Worm (Caenorhabditis elegans) whole organism, young adult: ENCODE measurements around the gene C09F5.3.

Experiments
- F10E7.11 ChIP-seq: sonication (generic microtip); optimal IDR thresholded peaks from 2 replicates; lab custom pipeline; 2017; ENCODE audit warnings: mild to moderate bottlenecking, missing genetic modification characterization, moderate library complexity, missing compliant biosample characterization
- F33H1.4 ChIP-seq: fragments of 200-800 bp; sonication (Bioruptor generic); IDR thresholded peaks from 2 replicates; pipeline ENCODE4 v1.3.6; 2022; ENCODE audit warnings: missing genetic modification reagents, missing genetic modification characterization, missing compliant biosample characterization
- F57C9.4 ChIP-seq: sonication (generic microtip); optimal IDR thresholded peaks from 2 replicates; lab custom pipeline; 2017; ENCODE audit warnings: mild to moderate bottlenecking, missing genetic modification characterization, missing compliant biosample characterization
- K12H6.12 ChIP-seq: fragments of 200-800 bp; sonication (Bioruptor generic); optimal IDR thresholded peaks from 2 replicates; lab custom pipeline; 2018; ENCODE audit warnings: mild to moderate bottlenecking, missing genetic modification characterization, missing compliant biosample characterization
- Y79H2A.3 ChIP-seq: fragments of 200-800 bp; sonication (Bioruptor generic); conservative IDR thresholded peaks from 2 replicates; pipeline ENCODE4 v1.3.6; 2022; ENCODE audit warnings: missing genetic modification reagents, missing genetic modification characterization, missing compliant biosample characterization
- akir-1 ChIP-seq: fragments of 200-800 bp; sonication (Bioruptor generic); optimal IDR thresholded peaks from 2 replicates; lab custom pipeline; 2018; ENCODE audit warnings: mild to moderate bottlenecking, missing genetic modification characterization, moderate library complexity, missing compliant biosample characterization
- ama-1 ChIP-seq, 3 experiments: fragments of 150-350 bp in 1 of 3; sonication (generic microtip) in 2 of 3; optimal IDR thresholded peaks; 2 replicates each; lab custom pipeline; 2014 to 2018; ENCODE audit warnings: missing biosample characterization in 2 of 3, missing genetic modification characterization in 2 of 3, missing genetic modification reagents in 2 of 3
- attf-5 ChIP-seq: fragments of 200-800 bp; sonication (Bioruptor generic); optimal IDR thresholded peaks from 2 replicates; lab custom pipeline; 2018; ENCODE audit warnings: mild to moderate bottlenecking, missing genetic modification characterization, missing compliant biosample characterization
- bed-2 ChIP-seq: fragments of 200-800 bp; sonication (Bioruptor generic); IDR thresholded peaks from 2 replicates; pipeline ENCODE4 v1.3.6; 2022; ENCODE audit warnings: missing genetic modification reagents, missing genetic modification characterization, missing compliant biosample characterization
- cebp-1 ChIP-seq, 2 experiments: fragments of 200-800 bp in 1 of 2; sonication (Bioruptor generic) in 1 of 2; sonication (generic microtip) in 1 of 2; IDR thresholded peaks in 1 of 2; optimal IDR thresholded peaks in 1 of 2; 2 replicates each; pipeline versions ENCODE4 v1.3.6 to Lab custom; 2017 to 2022; ENCODE audit warnings: missing compliant biosample characterization in 2 of 2, missing genetic modification characterization in 2 of 2, mild to moderate bottlenecking in 1 of 2, missing genetic modification reagents in 1 of 2, moderate library complexity in 1 of 2
- ceh-27 ChIP-seq: fragments of 200-800 bp; sonication (Bioruptor generic); optimal IDR thresholded peaks from 2 replicates; lab custom pipeline; 2018; ENCODE audit warnings: mild to moderate bottlenecking, missing genetic modification characterization, moderate library complexity, missing compliant biosample characterization
- ceh-40 ChIP-seq: fragments of 200-800 bp; sonication (Bioruptor generic); IDR thresholded peaks from 2 replicates; pipeline ENCODE4 v1.3.6; 2022; ENCODE audit warnings: missing genetic modification characterization, missing compliant biosample characterization
- ceh-79 ChIP-seq: sonication (generic microtip); optimal IDR thresholded peaks from 2 replicates; lab custom pipeline; 2017; ENCODE audit warnings: mild to moderate bottlenecking, missing genetic modification characterization, missing compliant biosample characterization
- chd-7 ChIP-seq: sonication (generic microtip); optimal IDR thresholded peaks from 2 replicates; lab custom pipeline; 2016; ENCODE audit warnings: mild to moderate bottlenecking, missing genetic modification characterization, moderate library complexity, missing compliant biosample characterization
- die-1 ChIP-seq: sonication (generic microtip); optimal IDR thresholded peaks from 2 replicates; lab custom pipeline; 2016; ENCODE audit warnings: missing genotype, mild to moderate bottlenecking, missing genetic modification characterization, missing compliant biosample characterization
- dox-1 ChIP-seq: fragments of 200-800 bp; sonication (Bioruptor generic); IDR thresholded peaks from 2 replicates; pipeline ENCODE4 v1.3.6; 2022; ENCODE audit warnings: missing genetic modification reagents, missing genetic modification characterization, missing compliant biosample characterization
- hmg-1.2 ChIP-seq: fragments of 200-800 bp; sonication (Bioruptor generic); IDR thresholded peaks from 2 replicates; pipeline ENCODE4 v1.3.6; 2022; ENCODE audit warnings: missing genetic modification reagents, missing genetic modification characterization, missing compliant biosample characterization
- hsf-1 ChIP-seq: fragments of 200-800 bp; sonication (Bioruptor generic); IDR thresholded peaks from 2 replicates; pipeline ENCODE4 v1.3.6; 2022; ENCODE audit warnings: missing genetic modification reagents, missing genetic modification characterization, missing compliant biosample characterization
- lin-26 ChIP-seq: fragments of 200-800 bp; sonication (Bioruptor generic); IDR thresholded peaks from 2 replicates; pipeline ENCODE4 v1.3.6; 2022; ENCODE audit warnings: missing genetic modification reagents, missing genetic modification characterization, missing compliant biosample characterization
- lin-35 ChIP-seq, 3 experiments: fragments of 150-350 bp in 2 of 3; sonication (generic microtip) in 1 of 3; optimal IDR thresholded peaks; 2 replicates each; lab custom pipeline; 2014 to 2018; ENCODE audit warnings: missing biosample characterization in 3 of 3, missing genetic modification characterization in 3 of 3, missing genetic modification reagents in 3 of 3
- lin-40 ChIP-seq: sonication (generic microtip); optimal IDR thresholded peaks from 2 replicates; lab custom pipeline; 2016; ENCODE audit warnings: missing genetic modification characterization, mild to moderate bottlenecking, missing compliant biosample characterization, missing genotype, missing genetic modification reagents
- lin-54 ChIP-seq: fragments of 200-800 bp; sonication (Bioruptor generic); optimal IDR thresholded peaks from 2 replicates; lab custom pipeline; 2018; ENCODE audit warnings: mild to moderate bottlenecking, missing genetic modification characterization, missing compliant biosample characterization
- lsl-1 ChIP-seq: fragments of 200-800 bp; sonication (Bioruptor generic); optimal IDR thresholded peaks from 2 replicates; lab custom pipeline; 2018; ENCODE audit warnings: mild to moderate bottlenecking, missing genetic modification characterization, moderate library complexity, missing compliant biosample characterization
- madf-10 ChIP-seq: sonication (generic microtip); optimal IDR thresholded peaks from 2 replicates; lab custom pipeline; 2016; ENCODE audit warnings: mild to moderate bottlenecking, missing genetic modification characterization, missing compliant biosample characterization
- madf-8 ChIP-seq: fragments of 200-800 bp; sonication (Bioruptor generic); conservative IDR thresholded peaks from 2 replicates; pipeline ENCODE4 v1.3.6; 2022; ENCODE audit warnings: missing genetic modification reagents, missing genetic modification characterization, missing compliant biosample characterization
- mxl-1 ChIP-seq: sonication (generic microtip); optimal IDR thresholded peaks from 2 replicates; lab custom pipeline; 2016; ENCODE audit warnings: missing genetic modification characterization, missing compliant biosample characterization
- nfya-1 ChIP-seq: sonication (generic microtip); optimal IDR thresholded peaks from 2 replicates; lab custom pipeline; 2017; ENCODE audit warnings: antibody characterized with exemption, missing compliant biosample characterization, missing genetic modification characterization, borderline replicate concordance; ENCODE audit not compliant: insufficient read depth
- nfyb-1 ChIP-seq: fragments of 200-800 bp; sonication (Bioruptor generic); IDR thresholded peaks from 2 replicates; pipeline ENCODE4 v1.3.6; 2022; ENCODE audit warnings: missing genetic modification reagents, missing genetic modification characterization, missing compliant biosample characterization
- nhr-179 ChIP-seq: sonication (generic microtip); optimal IDR thresholded peaks from 2 replicates; lab custom pipeline; 2016; ENCODE audit warnings: mild to moderate bottlenecking, missing genetic modification characterization, missing compliant biosample characterization
- rec-8 ChIP-seq, 2 experiments: sonication (generic microtip); optimal IDR thresholded peaks; 2 replicates each; lab custom pipeline; 2016; ENCODE audit warnings: mild to moderate bottlenecking in 2 of 2, missing genetic modification characterization in 2 of 2, missing genetic modification reagents in 2 of 2, missing genotype in 2 of 2, missing biosample characterization in 1 of 2, missing compliant biosample characterization in 1 of 2, moderate library complexity in 1 of 2
- snpc-3.4 ChIP-seq: sonication (generic microtip); optimal IDR thresholded peaks from 2 replicates; lab custom pipeline; 2017; ENCODE audit warnings: missing genetic modification characterization, mild to moderate bottlenecking, missing compliant biosample characterization, antibody characterized with exemption, moderate library complexity, missing genotype, missing genetic modification reagents
- tbp1 ChIP-seq: fragments of 200-800 bp; sonication (Bioruptor generic); optimal IDR thresholded peaks from 2 replicates; lab custom pipeline; 2018; ENCODE audit warnings: mild to moderate bottlenecking, missing genetic modification characterization, missing compliant biosample characterization
- tlf-1 ChIP-seq: fragments of 200-800 bp; sonication (Bioruptor generic); optimal IDR thresholded peaks from 2 replicates; lab custom pipeline; 2018; ENCODE audit warnings: mild to moderate bottlenecking, missing genetic modification characterization, missing compliant biosample characterization
- zfh-2 ChIP-seq: fragments of 200-800 bp; sonication (Bioruptor generic); conservative IDR thresholded peaks from 2 replicates; pipeline ENCODE4 v1.3.6; 2022; ENCODE audit warnings: missing genetic modification reagents, missing genetic modification characterization, missing compliant biosample characterization
- ztf-6 ChIP-seq: fragments of 200-800 bp; sonication (Bioruptor generic); IDR thresholded peaks from 2 replicates; pipeline ENCODE4 v1.3.6; 2022; ENCODE audit warnings: missing genetic modification reagents, missing genetic modification characterization, missing compliant biosample characterization

The C09F5.3 gene

ce11 chrIII:675822-676221 is 10.8 kb upstream of the C09F5.3 start, which contains the start of gene grk-2:
Gene grk-2 (plus strand): TSS chrIII:676122.
- TF ChIP-seq ceh-79 (no peak), ama-1 (optimal IDR thresholded peaks at IDR 0.05; lab: Kevin White, UChicago) (no peak), ama-1 (GFP tag; optimal IDR thresholded peaks at IDR 0.05; lab: Kevin White, UChicago) (no peak), mxl-1 (tag; lab: Kevin White, UChicago) (no peak), hsf-1 (no peak), lin-54 (GFP tag; lab: Kevin White, UChicago) (no peak), rec-8 (tag; optimal IDR thresholded peaks at IDR 0.05; lab: Kevin White, UChicago) (no peak), tlf-1 (GFP tag; lab: Kevin White, UChicago) (no peak)
- TF ChIP-seq, all 124 proteins: peak for 0

ce11 chrIII:675413-675812 is 10.3 kb upstream of the C09F5.3 start:
- TF ChIP-seq madf-10 (tag; lab: Kevin White, UChicago) (no peak), tbp1 (no peak), Y79H2A.3 (no peak), lin-26 (GFP tag; lab: Robert Waterston, UW) (no peak), nfya-1 (tag; lab: Kevin White, UChicago) (no peak), ceh-40 (GFP tag; lab: Robert Waterston, UW) (no peak), lsl-1 (no peak), F10E7.11 (tag; lab: Kevin White, UChicago) (no peak), die-1 (tag; lab: Kevin White, UChicago) (no peak), F33H1.4 (GFP tag; lab: Robert Waterston, UW) (no peak)

ce11 chrIII:670994-671393 is 5.9 kb upstream of the C09F5.3 start:
- TF ChIP-seq ztf-6 (no peak), bed-2 (no peak), snpc-3.4 (tag; lab: Kevin White, UChicago) (no peak), lin-54 (GFP tag; lab: Kevin White, UChicago) (no peak), chd-7 (tag; lab: Kevin White, UChicago) (no peak), dox-1 (peak; percentile 17; the same call in 1 of the 2 replicates), nfyb-1 (GFP tag; lab: Robert Waterston, UW) (no peak), K12H6.12 (tag; lab: Kevin White, UChicago) (peak; percentile 51), zfh-2 (peak; percentile 92), hmg-1.2 (GFP tag; lab: Robert Waterston, UW) (peak; percentile 57; the same call in 1 of the 2 replicates), F57C9.4 (tag; lab: Kevin White, UChicago) (no peak), cebp-1 (GFP tag; IDR thresholded peaks at IDR 0.05; lab: Robert Waterston, UW) (no peak), cebp-1 (tag; optimal IDR thresholded peaks at IDR 0.05; lab: Kevin White, UChicago) (peak; percentile 43), attf-5 (peak; percentile 1), ama-1 (optimal IDR thresholded peaks at IDR 0.05; lab: Kevin White, UChicago) (no peak), ama-1 (GFP tag; optimal IDR thresholded peaks at IDR 0.05; lab: Kevin White, UChicago) (no peak), lin-40 (tag; lab: Kevin White, UChicago) (peak; percentile 46), ceh-27 (GFP tag; lab: Kevin White, UChicago) (peak; percentile 5), nhr-179 (tag; lab: Kevin White, UChicago) (no peak), madf-8 (GFP tag; lab: Robert Waterston, UW) (no peak), lin-35 (GFP tag; optimal IDR thresholded peaks at IDR 0.05; lab: Kevin White, UChicago) (peak in 1 of 3 experiments; percentile 34), akir-1 (GFP tag; lab: Kevin White, UChicago) (no peak)
